Worm (Caenorhabditis elegans) whole organism, L4/young adult: Measurements from ENCODE around the gene tag-52.

ENCODE experiments used
- W03F9.2 ChIP-seq: fragments of 150-350 bp; optimal IDR thresholded peaks from 2 replicates; lab custom pipeline; 2014; ENCODE audit warnings: missing biosample characterization, missing genetic modification characterization
- dao-5 ChIP-seq: sonication (generic microtip); optimal IDR thresholded peaks from 2 replicates; lab custom pipeline; 2016; ENCODE audit warnings: missing genotype, missing genetic modification characterization, moderate library complexity, missing compliant biosample characterization
- him-1 ChIP-seq: sonication (generic microtip); optimal IDR thresholded peaks from 2 replicates; lab custom pipeline; 2016; ENCODE audit warnings: missing genotype, missing genetic modification reagents, missing genetic modification characterization, missing compliant biosample characterization

DNA sequence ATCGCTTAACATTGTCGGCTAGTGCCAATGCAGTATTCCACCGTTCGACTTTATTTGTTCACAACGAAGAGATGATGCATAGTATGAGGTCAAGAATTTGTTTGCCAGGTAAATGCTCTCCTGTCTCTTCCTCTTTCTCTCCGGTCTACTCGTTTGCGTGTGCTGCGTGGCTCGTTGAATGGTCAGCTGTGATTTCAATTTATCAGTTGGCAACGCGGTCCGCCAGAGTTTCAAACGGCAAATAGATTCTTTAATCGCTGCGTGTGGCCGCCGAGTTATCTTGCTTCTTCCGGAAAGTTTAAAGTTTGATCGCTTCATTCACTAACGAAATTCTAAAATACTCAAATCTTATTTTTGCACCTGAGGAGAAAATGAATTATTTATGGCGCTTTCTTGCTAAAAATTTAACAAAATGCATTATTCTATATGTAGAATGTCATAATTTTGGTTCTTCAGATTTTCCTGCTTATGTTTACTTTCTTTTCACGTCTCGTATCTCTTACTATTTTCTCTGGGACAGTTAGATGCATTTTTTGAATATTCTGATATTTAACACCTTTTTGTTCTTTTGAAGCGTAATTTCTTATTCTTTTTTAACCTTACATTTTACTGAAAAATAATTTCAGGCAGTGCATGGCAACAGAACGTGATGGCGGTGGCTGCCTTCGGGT lies 2.3 kb upstream of the tag-52 start, which contains the start of gene tsp-17:
- TF ChIP-seq dao-5 (tag; lab: Kevin White, UChicago) (no peak), him-1 (no peak), W03F9.2 (tag; lab: Kevin White, UChicago) (no peak)
